Worm (Caenorhabditis elegans) whole organism, young adult: ENCODE data around the gene Y26G10.5.

Experiments used
- B0035.1 ChIP-seq: sonication (generic microtip); optimal IDR thresholded peaks from 2 replicates; lab custom pipeline; 2016; ENCODE audit warnings: missing genetic modification characterization, mild to moderate bottlenecking, missing compliant biosample characterization, missing genotype, missing genetic modification reagents
- athp-1 ChIP-seq: sonication (generic microtip); optimal IDR thresholded peaks from 2 replicates; lab custom pipeline; 2017; ENCODE audit warnings: mild to moderate bottlenecking, missing genetic modification characterization, missing compliant biosample characterization
- cebp-1 ChIP-seq, 2 experiments: fragments of 200-800 bp in 1 of 2; sonication (Bioruptor generic) in 1 of 2; sonication (generic microtip) in 1 of 2; IDR thresholded peaks in 1 of 2; optimal IDR thresholded peaks in 1 of 2; 2 replicates each; pipeline versions ENCODE4 v1.3.6 to Lab custom; 2017 to 2022; ENCODE audit warnings: missing compliant biosample characterization in 2 of 2, missing genetic modification characterization in 2 of 2, mild to moderate bottlenecking in 1 of 2, missing genetic modification reagents in 1 of 2, moderate library complexity in 1 of 2
- ztf-28 ChIP-seq: fragments of 200-800 bp; sonication (Bioruptor generic); IDR thresholded peaks from 2 replicates; pipeline ENCODE4 v1.3.6; 2022; ENCODE audit warnings: missing genetic modification reagents, missing genetic modification characterization, missing compliant biosample characterization

DNA sequence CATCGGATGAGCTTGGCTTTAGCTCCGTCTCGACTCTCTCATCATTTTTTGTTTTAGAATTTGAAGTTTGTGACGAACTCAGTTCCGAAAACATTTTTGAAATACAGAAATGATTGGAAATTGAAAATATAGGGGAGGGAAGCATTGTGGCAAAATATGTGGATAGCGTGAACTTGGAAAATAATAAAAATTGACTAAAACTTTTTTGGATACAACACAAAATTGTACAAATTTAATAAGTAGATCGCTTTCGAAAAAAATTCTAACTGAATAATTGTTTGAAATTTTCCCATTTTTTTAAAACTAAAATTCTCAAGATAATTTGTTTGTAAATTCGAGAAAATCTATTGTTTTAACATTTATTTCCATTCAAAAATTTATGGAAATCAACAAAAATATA lies 16.9 kb downstream of the Y26G10.5 start, which contains the start of gene F59A1.15:
- TF ChIP-seq ztf-28 (GFP tag; lab: Robert Waterston, UW) (no peak), B0035.1 (tag; lab: Kevin White, UChicago) (no peak), cebp-1 (GFP tag; IDR thresholded peaks at IDR 0.05; lab: Robert Waterston, UW) (no peak), cebp-1 (tag; optimal IDR thresholded peaks at IDR 0.05; lab: Kevin White, UChicago) (no peak), athp-1 (no peak)
